Worm (Caenorhabditis elegans): ENCODE results near the gene F36D4.4.

F36D4.4 gene

ce11 chrV:9373473-9373872, 40.9 kb downstream of the F36D4.4 start, which contains the start of gene E02C12.8:
Gene E02C12.8 (minus strand): TSS chrV:9373613.
- TF ChIP-seq unc-98 (GFP tag; IDR thresholded peaks at IDR 0.05) (no peak), nhr-20 (tag; optimal IDR thresholded peaks at IDR 0.05) (peak; percentile 32), elt-2 (tag; optimal IDR thresholded peaks at IDR 0.05) (peak; percentile 71), alr-1 (tag; optimal IDR thresholded peaks at IDR 0.05; ENCODE audit: borderline replicate concordance) (no peak), pqm-1 (tag; optimal IDR thresholded peaks at IDR 0.05) (peak; percentile 24)

DNA sequence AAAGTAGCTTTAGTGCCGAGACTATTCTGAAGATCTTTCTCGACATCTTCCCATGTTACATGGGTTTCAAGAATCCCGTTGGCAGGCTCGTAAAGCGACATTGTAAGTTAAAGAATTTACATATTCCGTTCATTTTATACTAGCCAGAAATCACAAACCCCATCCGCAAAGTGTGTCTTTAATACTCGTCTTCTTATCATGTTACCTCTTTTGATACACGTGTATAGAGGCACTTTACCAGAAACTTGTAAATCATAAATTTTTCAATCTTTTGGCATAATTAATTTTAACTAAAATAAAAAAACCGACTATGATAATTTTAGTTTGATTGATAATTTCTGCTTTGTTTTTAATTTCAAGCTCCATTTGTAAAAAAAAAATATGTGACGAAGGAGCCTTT, 43.4 kb downstream of the F36D4.4 start, which contains the start of gene E02C12.6:
E02C12.6 (minus strand) TSS at position 101 of the 400 bp plus-strand sequence.
- TF ChIP-seq fos-1 (tag; optimal IDR thresholded peaks at IDR 0.05) (no peak), nhr-20 (tag; optimal IDR thresholded peaks at IDR 0.05) (no peak), ceh-88 (GFP tag; IDR thresholded peaks at IDR 0.05) (no peak), aha-1 (tag; optimal IDR thresholded peaks at IDR 0.05) (no peak), swsn-7 (tag; optimal IDR thresholded peaks at IDR 0.05) (no peak), unc-98 (GFP tag; IDR thresholded peaks at IDR 0.05) (no peak), aly-2 (tag; optimal IDR thresholded peaks at IDR 0.05) (no peak), irx-1 (tag; optimal IDR thresholded peaks at IDR 0.05) (no peak), mef-2 (tag; optimal IDR thresholded peaks at IDR 0.05) (no peak), F16B12.6 (tag; optimal IDR thresholded peaks at IDR 0.05) (no peak), snpc-4 (tag; optimal IDR thresholded peaks at IDR 0.05) (no peak), nhr-71 (tag; optimal IDR thresholded peaks at IDR 0.05) (no peak), egl-27 (tag; optimal IDR thresholded peaks at IDR 0.05) (no peak), pag-3 (tag; optimal IDR thresholded peaks at IDR 0.05; ENCODE audit: borderline replicate concordance, insufficient read depth) (no peak), nhr-85 (tag) (no peak), elt-3 (tag; optimal IDR thresholded peaks at IDR 0.05) (no peak), mdl-1 (tag; optimal IDR thresholded peaks at IDR 0.05) (no peak), mep-1 (tag; optimal IDR thresholded peaks at IDR 0.05) (no peak), lir-3 (tag; optimal IDR thresholded peaks at IDR 0.05; ENCODE audit: poor library complexity) (no peak)

DNA sequence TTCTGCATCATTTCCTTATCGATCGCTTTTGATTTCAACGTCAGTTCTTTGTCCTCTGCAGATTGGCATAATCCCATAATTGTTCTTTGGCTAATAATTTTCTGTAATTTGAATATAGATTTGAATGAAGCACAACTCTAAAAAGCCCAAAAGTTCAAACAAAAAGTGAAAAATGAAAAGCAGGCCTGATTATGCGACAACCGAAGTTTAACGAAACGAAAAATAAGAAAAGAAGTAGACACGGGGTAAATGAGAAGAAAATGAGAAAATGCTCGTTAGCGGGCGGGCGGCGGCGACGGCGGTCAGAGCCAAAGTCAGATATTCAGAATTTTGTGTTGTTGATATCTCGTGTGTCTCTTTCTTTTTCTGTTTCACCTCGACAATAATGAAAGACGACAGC, 54.7 kb downstream of the F36D4.4 start, which contains the start of gene gpa-3:
gpa-3 (minus strand) TSS at position 101 of the 400 bp plus-strand sequence.
- TF ChIP-seq nhr-71 (tag; optimal IDR thresholded peaks at IDR 0.05): peak; percentile 11
- TF ChIP-seq nhr-12 (tag; optimal IDR thresholded peaks at IDR 0.05): no peak

- TF ChIP-seq swsn-7 (tag; optimal IDR thresholded peaks at IDR 0.05): no peak
- peak; percentile 41 for TF ChIP-seq elt-2 (tag; optimal IDR thresholded peaks at IDR 0.05)
Observed at ce11 chrV:9356345-9356744, 58.1 kb downstream of the F36D4.4 start, which contains the start of gene ttr-49. Gene ttr-49 (minus strand): TSS chrV:9356515.

DNA sequence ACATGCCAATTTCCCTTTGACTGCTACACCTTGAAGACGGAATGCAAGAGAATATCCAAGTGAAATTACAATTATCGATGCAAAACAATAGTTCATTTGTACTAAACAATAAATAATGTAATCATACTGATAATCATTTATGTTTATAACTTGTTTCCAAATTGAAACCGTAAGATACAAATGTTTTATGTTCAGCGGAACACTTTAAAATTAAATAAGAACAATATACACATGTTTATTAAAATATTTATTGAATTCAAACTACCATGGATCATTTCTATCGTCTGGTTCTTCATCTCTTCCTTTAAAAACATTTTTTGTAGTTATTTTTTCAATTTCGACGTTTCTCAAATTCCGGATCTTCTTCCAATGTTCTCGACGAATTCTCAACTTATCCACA, 59.0 kb downstream of the F36D4.4 start, which contains the start of gene ttr-40:
ttr-40 (minus strand) TSS at position 101 of the 400 bp plus-strand sequence.
- no peak for TF ChIP-seq ceh-88 (GFP tag; IDR thresholded peaks at IDR 0.05)
- TF ChIP-seq nhr-11 (tag; optimal IDR thresholded peaks at IDR 0.05): no peak
- no peak for TF ChIP-seq unc-30 (tag; optimal IDR thresholded peaks at IDR 0.05)
- TF ChIP-seq lin-14 (GFP tag; optimal IDR thresholded peaks at IDR 0.05): no peak
- no peak for TF ChIP-seq hlh-17 (GFP tag; optimal IDR thresholded peaks at IDR 0.05; ENCODE audit: borderline replicate concordance)
- TF ChIP-seq nhr-71 (tag; optimal IDR thresholded peaks at IDR 0.05): no peak
- no peak for TF ChIP-seq ztf-4 (tag; optimal IDR thresholded peaks at IDR 0.05)
- no peak for TF ChIP-seq lir-3 (tag; optimal IDR thresholded peaks at IDR 0.05; ENCODE audit: poor library complexity)
- no peak for TF ChIP-seq snpc-4 (tag; optimal IDR thresholded peaks at IDR 0.05)
- TF ChIP-seq sup-37 (GFP tag; optimal IDR thresholded peaks at IDR 0.05): no peak
- no peak for TF ChIP-seq lin-13 (GFP tag; optimal IDR thresholded peaks at IDR 0.05)

ce11 chrV:9352947-9353346, 61.5 kb downstream of the F36D4.4 start, which contains the start of gene srx-46:
Gene srx-46 (plus strand): TSS chrV:9353247.
- TF ChIP-seq tlp-1 (tag; optimal IDR thresholded peaks at IDR 0.05) (no peak), blmp-1 (tag; optimal IDR thresholded peaks at IDR 0.05) (no peak), mef-2 (tag; optimal IDR thresholded peaks at IDR 0.05) (no peak), unc-86 (tag; optimal IDR thresholded peaks at IDR 0.05) (no peak), aha-1 (tag; optimal IDR thresholded peaks at IDR 0.05) (no peak), lin-13 (GFP tag; optimal IDR thresholded peaks at IDR 0.05) (no peak), efl-1 (optimal IDR thresholded peaks at IDR 0.05) (no peak), efl-1 (GFP tag; optimal IDR thresholded peaks at IDR 0.05 in 1 of 2) (no peak), unc-130 (tag; optimal IDR thresholded peaks at IDR 0.05) (no peak), nhr-47 (tag; optimal IDR thresholded peaks at IDR 0.05) (no peak), irx-1 (tag; optimal IDR thresholded peaks at IDR 0.05) (no peak), dpl-1 (GFP tag; optimal IDR thresholded peaks at IDR 0.05) (no peak), ceh-90 (tag; optimal IDR thresholded peaks at IDR 0.05) (no peak), jun-1 (tag; optimal IDR thresholded peaks at IDR 0.05) (no peak), C04F5.9 (tag; optimal IDR thresholded peaks at IDR 0.05) (no peak), vab-15 (tag; optimal IDR thresholded peaks at IDR 0.05) (no peak), ztf-11 (tag; optimal IDR thresholded peaks at IDR 0.05) (no peak)

Data from whole organism, L1 larva.